Worm (Caenorhabditis elegans) whole organism, young adult: ENCODE measurements around the gene bcf-1.

Experiments
- B0035.1 ChIP-seq: sonication (generic microtip); optimal IDR thresholded peaks from 2 replicates; lab custom pipeline; 2016; ENCODE audit warnings: missing genetic modification characterization, mild to moderate bottlenecking, missing compliant biosample characterization, missing genotype, missing genetic modification reagents
- akir-1 ChIP-seq: fragments of 200-800 bp; sonication (Bioruptor generic); optimal IDR thresholded peaks from 2 replicates; lab custom pipeline; 2018; ENCODE audit warnings: mild to moderate bottlenecking, missing genetic modification characterization, moderate library complexity, missing compliant biosample characterization
- madf-10 ChIP-seq: sonication (generic microtip); optimal IDR thresholded peaks from 2 replicates; lab custom pipeline; 2016; ENCODE audit warnings: mild to moderate bottlenecking, missing genetic modification characterization, missing compliant biosample characterization
- madf-3 ChIP-seq: fragments of 200-800 bp; sonication (Bioruptor generic); IDR thresholded peaks from 2 replicates; pipeline ENCODE4 v1.3.6; 2022; ENCODE audit warnings: missing genetic modification reagents, missing genetic modification characterization, missing compliant biosample characterization
- nhr-80 ChIP-seq: sonication (generic microtip); optimal IDR thresholded peaks from 2 replicates; lab custom pipeline; 2016; ENCODE audit warnings: missing genetic modification characterization, missing compliant biosample characterization

DNA sequence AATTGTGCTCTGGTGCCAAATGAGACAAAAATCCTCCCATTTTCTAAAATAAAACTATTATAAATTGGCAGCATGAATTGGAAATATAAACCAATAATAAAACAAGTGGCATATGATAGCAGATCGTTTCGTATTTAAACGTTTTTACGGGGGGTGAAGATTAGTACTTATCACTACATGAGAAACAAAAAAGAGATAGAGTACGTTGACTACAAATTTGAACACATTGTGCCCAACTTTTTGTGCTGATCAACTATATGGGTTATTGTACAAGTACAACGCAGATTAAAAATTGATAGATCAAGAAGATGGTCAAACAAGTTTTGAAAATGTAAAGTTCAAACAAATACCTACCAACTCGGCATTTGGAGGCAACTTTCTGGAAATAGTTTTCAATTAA is 40.1 kb downstream of the bcf-1 start:
- TF ChIP-seq B0035.1 (no peak), nhr-80 (tag; lab: Kevin White, UChicago) (no peak), madf-10 (no peak), madf-3 (no peak), akir-1 (GFP tag; lab: Kevin White, UChicago) (no peak)
